Worm (Caenorhabditis elegans) whole organism, young adult: Measurements from ENCODE around the gene trpl-5.

Experiments used
- B0019.2 ChIP-seq: fragments of 200-800 bp; sonication (Bioruptor generic); conservative IDR thresholded peaks from 2 replicates; pipeline ENCODE4 v1.3.6; 2022; ENCODE audit warnings: missing genetic modification reagents, missing genetic modification characterization, missing compliant biosample characterization
- B0261.1 ChIP-seq: sonication (generic microtip); optimal IDR thresholded peaks from 2 replicates; lab custom pipeline; 2016; ENCODE audit warnings: mild to moderate bottlenecking, missing genetic modification characterization, moderate library complexity, missing compliant biosample characterization
- C17E4.6 ChIP-seq: fragments of 200-800 bp; sonication (Bioruptor generic); IDR thresholded peaks from 2 replicates; pipeline ENCODE4 v1.3.6; 2022; ENCODE audit warnings: missing genetic modification reagents, missing genetic modification characterization, missing compliant biosample characterization
- F23B12.7 ChIP-seq: sonication (generic microtip); optimal IDR thresholded peaks from 2 replicates; lab custom pipeline; 2017; ENCODE audit warnings: missing genetic modification characterization, mild to moderate bottlenecking, missing compliant biosample characterization, antibody characterized with exemption, moderate library complexity; ENCODE audit not compliant: insufficient read depth
- F33H1.4 ChIP-seq: fragments of 200-800 bp; sonication (Bioruptor generic); IDR thresholded peaks from 2 replicates; pipeline ENCODE4 v1.3.6; 2022; ENCODE audit warnings: missing genetic modification reagents, missing genetic modification characterization, missing compliant biosample characterization
- F37B4.10 ChIP-seq: fragments of 200-800 bp; sonication (Bioruptor generic); IDR thresholded peaks from 2 replicates; pipeline ENCODE4 v1.3.6; 2022; ENCODE audit warnings: missing genetic modification characterization, missing compliant biosample characterization
- F55B11.4 ChIP-seq: sonication (generic microtip); optimal IDR thresholded peaks from 2 replicates; lab custom pipeline; 2016; ENCODE audit warnings: missing compliant biosample characterization, missing genetic modification characterization, borderline replicate concordance; ENCODE audit not compliant: insufficient read depth
- K11D2.4 ChIP-seq: fragments of 200-800 bp; sonication (Bioruptor generic); IDR thresholded peaks from 2 replicates; pipeline ENCODE4 v1.3.6; 2022; ENCODE audit warnings: missing genetic modification reagents, missing genetic modification characterization, missing compliant biosample characterization
- T07F8.4 ChIP-seq: sonication (generic microtip); optimal IDR thresholded peaks from 2 replicates; lab custom pipeline; 2016; ENCODE audit warnings: mild to moderate bottlenecking, missing genetic modification characterization, moderate library complexity, missing compliant biosample characterization
- Y53F4B.3 ChIP-seq: fragments of 200-800 bp; sonication (Bioruptor generic); IDR thresholded peaks from 2 replicates; pipeline ENCODE4 v1.3.6; 2022; ENCODE audit warnings: missing genetic modification reagents, missing genetic modification characterization, missing compliant biosample characterization
- Y67H2A.10 ChIP-seq: fragments of 200-800 bp; sonication (Bioruptor generic); conservative IDR thresholded peaks from 2 replicates; pipeline ENCODE4 v1.3.6; 2022; ENCODE audit warnings: missing genetic modification reagents, missing genetic modification characterization, missing compliant biosample characterization
- Y79H2A.3 ChIP-seq: fragments of 200-800 bp; sonication (Bioruptor generic); conservative IDR thresholded peaks from 2 replicates; pipeline ENCODE4 v1.3.6; 2022; ENCODE audit warnings: missing genetic modification reagents, missing genetic modification characterization, missing compliant biosample characterization
- akir-1 ChIP-seq: fragments of 200-800 bp; sonication (Bioruptor generic); optimal IDR thresholded peaks from 2 replicates; lab custom pipeline; 2018; ENCODE audit warnings: mild to moderate bottlenecking, missing genetic modification characterization, moderate library complexity, missing compliant biosample characterization
- athp-1 ChIP-seq: sonication (generic microtip); optimal IDR thresholded peaks from 2 replicates; lab custom pipeline; 2017; ENCODE audit warnings: mild to moderate bottlenecking, missing genetic modification characterization, missing compliant biosample characterization
- bed-2 ChIP-seq: fragments of 200-800 bp; sonication (Bioruptor generic); IDR thresholded peaks from 2 replicates; pipeline ENCODE4 v1.3.6; 2022; ENCODE audit warnings: missing genetic modification reagents, missing genetic modification characterization, missing compliant biosample characterization
- ccch-3 ChIP-seq: fragments of 200-800 bp; sonication (Bioruptor generic); optimal IDR thresholded peaks from 2 replicates; lab custom pipeline; 2018; ENCODE audit warnings: mild to moderate bottlenecking, missing genetic modification characterization, missing compliant biosample characterization
- cebp-2 ChIP-seq: fragments of 200-800 bp; sonication (Bioruptor generic); IDR thresholded peaks from 2 replicates; pipeline ENCODE4 v1.3.6; 2022; ENCODE audit warnings: missing genetic modification characterization, missing compliant biosample characterization
- ceh-40 ChIP-seq: fragments of 200-800 bp; sonication (Bioruptor generic); IDR thresholded peaks from 2 replicates; pipeline ENCODE4 v1.3.6; 2022; ENCODE audit warnings: missing genetic modification characterization, missing compliant biosample characterization
- gei-17 ChIP-seq: fragments of 200-800 bp; sonication (Bioruptor generic); optimal IDR thresholded peaks from 2 replicates; lab custom pipeline; 2018; ENCODE audit warnings: mild to moderate bottlenecking, missing genetic modification characterization, missing compliant biosample characterization
- lir-1 ChIP-seq: fragments of 200-800 bp; sonication (Bioruptor generic); conservative IDR thresholded peaks from 2 replicates; pipeline ENCODE4 v1.3.6; 2022; ENCODE audit warnings: missing genetic modification reagents, missing genetic modification characterization, missing compliant biosample characterization
- lsl-1 ChIP-seq: fragments of 200-800 bp; sonication (Bioruptor generic); optimal IDR thresholded peaks from 2 replicates; lab custom pipeline; 2018; ENCODE audit warnings: mild to moderate bottlenecking, missing genetic modification characterization, moderate library complexity, missing compliant biosample characterization
- madf-6 ChIP-seq: fragments of 200-800 bp; sonication (Bioruptor generic); IDR thresholded peaks from 2 replicates; pipeline ENCODE4 v1.3.6; 2022; ENCODE audit warnings: missing genetic modification reagents, missing genetic modification characterization, missing compliant biosample characterization
- mel-28 ChIP-seq: sonication (generic microtip); optimal IDR thresholded peaks from 2 replicates; lab custom pipeline; 2016; ENCODE audit warnings: borderline replicate concordance, mild to moderate bottlenecking, missing genetic modification characterization, missing compliant biosample characterization
- nfya-2 ChIP-seq: fragments of 200-800 bp; sonication (Bioruptor generic); IDR thresholded peaks from 2 replicates; pipeline ENCODE4 v1.3.6; 2022; ENCODE audit warnings: missing genetic modification reagents, missing genetic modification characterization, missing compliant biosample characterization
- nhr-120 ChIP-seq: fragments of 200-800 bp; sonication (Bioruptor generic); IDR thresholded peaks from 2 replicates; pipeline ENCODE4 v1.3.6; 2022; ENCODE audit warnings: missing genetic modification characterization, missing compliant biosample characterization
- rec-8 ChIP-seq, 2 experiments: sonication (generic microtip); optimal IDR thresholded peaks; 2 replicates each; lab custom pipeline; 2016; ENCODE audit warnings: mild to moderate bottlenecking in 2 of 2, missing genetic modification characterization in 2 of 2, missing genetic modification reagents in 2 of 2, missing genotype in 2 of 2, missing biosample characterization in 1 of 2, missing compliant biosample characterization in 1 of 2, moderate library complexity in 1 of 2
- somi-1 ChIP-seq: fragments of 200-800 bp; sonication (Bioruptor generic); optimal IDR thresholded peaks from 2 replicates; lab custom pipeline; 2018; ENCODE audit warnings: mild to moderate bottlenecking, missing genetic modification characterization, missing compliant biosample characterization
- tlf-1 ChIP-seq: fragments of 200-800 bp; sonication (Bioruptor generic); optimal IDR thresholded peaks from 2 replicates; lab custom pipeline; 2018; ENCODE audit warnings: mild to moderate bottlenecking, missing genetic modification characterization, missing compliant biosample characterization
- zfh-2 ChIP-seq: fragments of 200-800 bp; sonication (Bioruptor generic); conservative IDR thresholded peaks from 2 replicates; pipeline ENCODE4 v1.3.6; 2022; ENCODE audit warnings: missing genetic modification reagents, missing genetic modification characterization, missing compliant biosample characterization
- ztf-18 ChIP-seq: sonication (generic microtip); optimal IDR thresholded peaks from 2 replicates; lab custom pipeline; 2016; ENCODE audit warnings: missing genotype, mild to moderate bottlenecking, missing genetic modification characterization, missing compliant biosample characterization
- ztf-25 ChIP-seq: fragments of 200-800 bp; sonication (Bioruptor generic); IDR thresholded peaks from 2 replicates; pipeline ENCODE4 v1.3.6; 2022; ENCODE audit warnings: missing genetic modification reagents, missing genetic modification characterization, missing compliant biosample characterization
- ztf-3 ChIP-seq: fragments of 200-800 bp; sonication (Bioruptor generic); optimal IDR thresholded peaks from 2 replicates; lab custom pipeline; 2018; ENCODE audit warnings: mild to moderate bottlenecking, missing genetic modification characterization, missing compliant biosample characterization

The trpl-5 gene

ce11 chrII:2058985-2059384 is 31.5 kb downstream of the trpl-5 start, which contains the start of gene F07E5.5 (continued):
- TF ChIP-seq ceh-40 (no peak), K11D2.4 (GFP tag; lab: Robert Waterston, UW) (no peak), F23B12.7 (tag; lab: Kevin White, UChicago) (no peak), ztf-25 (GFP tag; lab: Robert Waterston, UW) (no peak), C17E4.6 (GFP tag; lab: Robert Waterston, UW) (no peak), B0261.1 (tag; lab: Kevin White, UChicago) (no peak)

- no peak for TF ChIP-seq athp-1 (tag; lab: Kevin White, UChicago)
- no peak for TF ChIP-seq ccch-3 (GFP tag; lab: Kevin White, UChicago)
- no peak for TF ChIP-seq B0019.2 (GFP tag; lab: Robert Waterston, UW)
- no peak for TF ChIP-seq F33H1.4 (GFP tag; lab: Robert Waterston, UW)
- no peak for TF ChIP-seq F55B11.4 (tag; lab: Kevin White, UChicago)
- TF ChIP-seq tlf-1, result no peak
Measured at ce11 chrII:2051372-2051771, 39.1 kb downstream of the trpl-5 start, which contains the start of gene fbxb-35. TSS of gene fbxb-35 (plus strand) at chrII:2051672.

ce11 chrII:2046556-2046955 is 43.9 kb downstream of the trpl-5 start, which contains the start of gene math-1:
TSS of gene math-1 (minus strand) at chrII:2046656.
- TF ChIP-seq zfh-2 (GFP tag; lab: Robert Waterston, UW), result 0 out of 2 replicates have a peak, but pooled peaks have one; percentile 7
- TF ChIP-seq, all 124 proteins: peak for 1; not testable (repeated sequence) for 123

ce11 chrII:2045505-2045904 is 44.9 kb downstream of the trpl-5 start, which contains the start of gene bath-24:
TSS of gene bath-24 (minus strand) at chrII:2045605.
- peak; percentile 65 for TF ChIP-seq lsl-1
- TF ChIP-seq Y79H2A.3 (GFP tag; lab: Robert Waterston, UW), result no peak
- no peak for TF ChIP-seq ztf-3 (GFP tag; lab: Kevin White, UChicago)
- no peak for TF ChIP-seq T07F8.4 (tag; lab: Kevin White, UChicago)
- TF ChIP-seq lir-1 (GFP tag; lab: Robert Waterston, UW), result no peak
- TF ChIP-seq F37B4.10 (GFP tag; lab: Robert Waterston, UW), result no peak
- no peak for TF ChIP-seq cebp-2 (GFP tag; lab: Robert Waterston, UW)

ce11 chrII:2042447-2042846 is 48.0 kb downstream of the trpl-5 start, which contains the start of gene bath-20:
TSS of gene bath-20 (minus strand) at chrII:2042547.
- TF ChIP-seq Y67H2A.10 (GFP tag; lab: Robert Waterston, UW), result no peak
- TF ChIP-seq lsl-1, result peak; percentile 31
- no peak for TF ChIP-seq nfya-2
- no peak for TF ChIP-seq Y53F4B.3 (GFP tag; lab: Robert Waterston, UW)
- TF ChIP-seq rec-8 (tag; optimal IDR thresholded peaks at IDR 0.05; lab: Kevin White, UChicago), result no peak
- no peak for TF ChIP-seq madf-6
- no peak for TF ChIP-seq bed-2 (GFP tag; lab: Robert Waterston, UW)

ce11 chrII:2039288-2039687 is 51.1 kb downstream of the trpl-5 start, which contains the start of gene bath-19:
TSS of gene bath-19 (minus strand) at chrII:2039388.
- TF ChIP-seq ztf-18 (tag; lab: Kevin White, UChicago) (no peak), mel-28 (tag; lab: Kevin White, UChicago) (no peak), gei-17 (GFP tag; lab: Kevin White, UChicago) (no peak), Y67H2A.10 (GFP tag; lab: Robert Waterston, UW) (no peak), somi-1 (GFP tag; lab: Kevin White, UChicago) (no peak), nhr-120 (GFP tag; lab: Robert Waterston, UW) (no peak), lsl-1 (peak; percentile 54), akir-1 (GFP tag; lab: Kevin White, UChicago) (no peak)
